Worm (Caenorhabditis elegans) whole organism, young adult: Measurements from ENCODE around the gene vps-53.

ENCODE experiments used
- B0035.1 ChIP-seq: sonication (generic microtip); optimal IDR thresholded peaks from 2 replicates; lab custom pipeline; 2016; ENCODE audit warnings: missing genetic modification characterization, mild to moderate bottlenecking, missing compliant biosample characterization, missing genotype, missing genetic modification reagents
- B0261.1 ChIP-seq: sonication (generic microtip); optimal IDR thresholded peaks from 2 replicates; lab custom pipeline; 2016; ENCODE audit warnings: mild to moderate bottlenecking, missing genetic modification characterization, moderate library complexity, missing compliant biosample characterization
- C17E4.6 ChIP-seq: fragments of 200-800 bp; sonication (Bioruptor generic); IDR thresholded peaks from 2 replicates; pipeline ENCODE4 v1.3.6; 2022; ENCODE audit warnings: missing genetic modification reagents, missing genetic modification characterization, missing compliant biosample characterization
- F22D6.2 ChIP-seq: sonication (generic microtip); optimal IDR thresholded peaks from 2 replicates; lab custom pipeline; 2016; ENCODE audit warnings: mild to moderate bottlenecking, missing genetic modification characterization, missing compliant biosample characterization
- F23B12.7 ChIP-seq: sonication (generic microtip); optimal IDR thresholded peaks from 2 replicates; lab custom pipeline; 2017; ENCODE audit warnings: missing genetic modification characterization, mild to moderate bottlenecking, missing compliant biosample characterization, antibody characterized with exemption, moderate library complexity; ENCODE audit not compliant: insufficient read depth
- F52B5.7 ChIP-seq: sonication (generic microtip); optimal IDR thresholded peaks from 2 replicates; lab custom pipeline; 2016; ENCODE audit warnings: mild to moderate bottlenecking, missing genetic modification characterization, missing compliant biosample characterization
- F55B11.4 ChIP-seq: sonication (generic microtip); optimal IDR thresholded peaks from 2 replicates; lab custom pipeline; 2016; ENCODE audit warnings: missing compliant biosample characterization, missing genetic modification characterization, borderline replicate concordance; ENCODE audit not compliant: insufficient read depth
- Y67H2A.10 ChIP-seq: fragments of 200-800 bp; sonication (Bioruptor generic); conservative IDR thresholded peaks from 2 replicates; pipeline ENCODE4 v1.3.6; 2022; ENCODE audit warnings: missing genetic modification reagents, missing genetic modification characterization, missing compliant biosample characterization
- akir-1 ChIP-seq: fragments of 200-800 bp; sonication (Bioruptor generic); optimal IDR thresholded peaks from 2 replicates; lab custom pipeline; 2018; ENCODE audit warnings: mild to moderate bottlenecking, missing genetic modification characterization, moderate library complexity, missing compliant biosample characterization
- ama-1 ChIP-seq, 3 experiments: fragments of 150-350 bp in 1 of 3; sonication (generic microtip) in 2 of 3; optimal IDR thresholded peaks; 2 replicates each; lab custom pipeline; 2014 to 2018; ENCODE audit warnings: missing biosample characterization in 2 of 3, missing genetic modification characterization in 2 of 3, missing genetic modification reagents in 2 of 3
- aptf-2 ChIP-seq: fragments of 200-800 bp; sonication (Bioruptor generic); conservative IDR thresholded peaks from 2 replicates; pipeline ENCODE4 v1.3.6; 2022; ENCODE audit warnings: missing genetic modification reagents, missing genetic modification characterization, missing compliant biosample characterization
- atf-7 ChIP-seq: sonication (generic microtip); optimal IDR thresholded peaks from 2 replicates; lab custom pipeline; 2017; ENCODE audit warnings: mild to moderate bottlenecking, missing genetic modification characterization, missing compliant biosample characterization
- athp-1 ChIP-seq: sonication (generic microtip); optimal IDR thresholded peaks from 2 replicates; lab custom pipeline; 2017; ENCODE audit warnings: mild to moderate bottlenecking, missing genetic modification characterization, missing compliant biosample characterization
- attf-5 ChIP-seq: fragments of 200-800 bp; sonication (Bioruptor generic); optimal IDR thresholded peaks from 2 replicates; lab custom pipeline; 2018; ENCODE audit warnings: mild to moderate bottlenecking, missing genetic modification characterization, missing compliant biosample characterization
- bed-1 ChIP-seq: fragments of 200-800 bp; sonication (Bioruptor generic); IDR thresholded peaks from 2 replicates; pipeline ENCODE4 v1.3.6; 2022; ENCODE audit warnings: missing genetic modification reagents, missing genetic modification characterization, missing compliant biosample characterization
- ccch-3 ChIP-seq: fragments of 200-800 bp; sonication (Bioruptor generic); optimal IDR thresholded peaks from 2 replicates; lab custom pipeline; 2018; ENCODE audit warnings: mild to moderate bottlenecking, missing genetic modification characterization, missing compliant biosample characterization
- cebp-1 ChIP-seq, 2 experiments: fragments of 200-800 bp in 1 of 2; sonication (Bioruptor generic) in 1 of 2; sonication (generic microtip) in 1 of 2; IDR thresholded peaks in 1 of 2; optimal IDR thresholded peaks in 1 of 2; 2 replicates each; pipeline versions ENCODE4 v1.3.6 to Lab custom; 2017 to 2022; ENCODE audit warnings: missing compliant biosample characterization in 2 of 2, missing genetic modification characterization in 2 of 2, mild to moderate bottlenecking in 1 of 2, missing genetic modification reagents in 1 of 2, moderate library complexity in 1 of 2
- ceh-40 ChIP-seq: fragments of 200-800 bp; sonication (Bioruptor generic); IDR thresholded peaks from 2 replicates; pipeline ENCODE4 v1.3.6; 2022; ENCODE audit warnings: missing genetic modification characterization, missing compliant biosample characterization
- ceh-79 ChIP-seq: sonication (generic microtip); optimal IDR thresholded peaks from 2 replicates; lab custom pipeline; 2017; ENCODE audit warnings: mild to moderate bottlenecking, missing genetic modification characterization, missing compliant biosample characterization
- chd-7 ChIP-seq: sonication (generic microtip); optimal IDR thresholded peaks from 2 replicates; lab custom pipeline; 2016; ENCODE audit warnings: mild to moderate bottlenecking, missing genetic modification characterization, moderate library complexity, missing compliant biosample characterization
- dox-1 ChIP-seq: fragments of 200-800 bp; sonication (Bioruptor generic); IDR thresholded peaks from 2 replicates; pipeline ENCODE4 v1.3.6; 2022; ENCODE audit warnings: missing genetic modification reagents, missing genetic modification characterization, missing compliant biosample characterization
- efl-1 ChIP-seq: fragments of 150-350 bp; optimal IDR thresholded peaks from 2 replicates; lab custom pipeline; 2014; ENCODE audit warnings: missing biosample characterization, missing genetic modification reagents, missing genetic modification characterization
- ekl-4 ChIP-seq: fragments of 200-800 bp; sonication (Bioruptor generic); IDR thresholded peaks from 2 replicates; pipeline ENCODE4 v1.3.6; 2022; ENCODE audit warnings: missing genetic modification reagents, missing genetic modification characterization, missing compliant biosample characterization
- fkh-3 ChIP-seq: sonication (generic microtip); optimal IDR thresholded peaks from 2 replicates; lab custom pipeline; 2016; ENCODE audit warnings: mild to moderate bottlenecking, missing genetic modification characterization, missing compliant biosample characterization
- gei-17 ChIP-seq: fragments of 200-800 bp; sonication (Bioruptor generic); optimal IDR thresholded peaks from 2 replicates; lab custom pipeline; 2018; ENCODE audit warnings: mild to moderate bottlenecking, missing genetic modification characterization, missing compliant biosample characterization
- him-1 ChIP-seq: sonication (generic microtip); optimal IDR thresholded peaks from 2 replicates; lab custom pipeline; 2016; ENCODE audit warnings: missing genotype, missing genetic modification reagents, missing genetic modification characterization, missing compliant biosample characterization
- hlh-12 ChIP-seq: sonication (generic microtip); optimal IDR thresholded peaks from 2 replicates; lab custom pipeline; 2016; ENCODE audit warnings: missing genetic modification characterization, missing compliant biosample characterization
- lag-1 ChIP-seq: fragments of 200-800 bp; sonication (Bioruptor generic); IDR thresholded peaks from 2 replicates; pipeline ENCODE4 v1.3.6; 2022; ENCODE audit warnings: missing genetic modification reagents, missing genetic modification characterization, missing compliant biosample characterization
- lin-35 ChIP-seq, 3 experiments: fragments of 150-350 bp in 2 of 3; sonication (generic microtip) in 1 of 3; optimal IDR thresholded peaks; 2 replicates each; lab custom pipeline; 2014 to 2018; ENCODE audit warnings: missing biosample characterization in 3 of 3, missing genetic modification characterization in 3 of 3, missing genetic modification reagents in 3 of 3
- lsy-27 ChIP-seq: sonication (generic microtip); optimal IDR thresholded peaks from 2 replicates; lab custom pipeline; 2017; ENCODE audit warnings: missing genetic modification characterization, mild to moderate bottlenecking, missing compliant biosample characterization, antibody characterized with exemption, missing genotype, borderline replicate concordance; ENCODE audit not compliant: insufficient read depth
- madf-3 ChIP-seq: fragments of 200-800 bp; sonication (Bioruptor generic); IDR thresholded peaks from 2 replicates; pipeline ENCODE4 v1.3.6; 2022; ENCODE audit warnings: missing genetic modification reagents, missing genetic modification characterization, missing compliant biosample characterization
- nfya-2 ChIP-seq: fragments of 200-800 bp; sonication (Bioruptor generic); IDR thresholded peaks from 2 replicates; pipeline ENCODE4 v1.3.6; 2022; ENCODE audit warnings: missing genetic modification reagents, missing genetic modification characterization, missing compliant biosample characterization
- nhr-90 ChIP-seq: sonication (generic microtip); optimal IDR thresholded peaks from 2 replicates; lab custom pipeline; 2016; ENCODE audit warnings: missing genotype, mild to moderate bottlenecking, missing genetic modification characterization, missing compliant biosample characterization
- sea-2 ChIP-seq: fragments of 200-800 bp; sonication (Bioruptor generic); IDR thresholded peaks from 2 replicates; pipeline ENCODE4 v1.3.6; 2022; ENCODE audit warnings: missing genetic modification characterization, missing compliant biosample characterization
- snpc-1.1 ChIP-seq: sonication (generic microtip); optimal IDR thresholded peaks from 2 replicates; lab custom pipeline; 2017; ENCODE audit warnings: missing genetic modification characterization, mild to moderate bottlenecking, missing compliant biosample characterization, antibody characterized with exemption, moderate library complexity, missing genotype, missing genetic modification reagents; ENCODE audit not compliant: insufficient read depth
- snpc-3.4 ChIP-seq: sonication (generic microtip); optimal IDR thresholded peaks from 2 replicates; lab custom pipeline; 2017; ENCODE audit warnings: missing genetic modification characterization, mild to moderate bottlenecking, missing compliant biosample characterization, antibody characterized with exemption, moderate library complexity, missing genotype, missing genetic modification reagents
- somi-1 ChIP-seq: fragments of 200-800 bp; sonication (Bioruptor generic); optimal IDR thresholded peaks from 2 replicates; lab custom pipeline; 2018; ENCODE audit warnings: mild to moderate bottlenecking, missing genetic modification characterization, missing compliant biosample characterization
- xnd-1 ChIP-seq: sonication (generic microtip); optimal IDR thresholded peaks from 2 replicates; lab custom pipeline; 2016; ENCODE audit warnings: missing genotype, missing genetic modification reagents, missing genetic modification characterization, missing compliant biosample characterization
- zfh-2 ChIP-seq: fragments of 200-800 bp; sonication (Bioruptor generic); conservative IDR thresholded peaks from 2 replicates; pipeline ENCODE4 v1.3.6; 2022; ENCODE audit warnings: missing genetic modification reagents, missing genetic modification characterization, missing compliant biosample characterization
- zim-3 ChIP-seq: sonication (generic microtip); optimal IDR thresholded peaks from 2 replicates; lab custom pipeline; 2017; ENCODE audit warnings: mild to moderate bottlenecking, missing genetic modification characterization, moderate library complexity, missing compliant biosample characterization
- ztf-22 ChIP-seq: fragments of 200-800 bp; sonication (Bioruptor generic); optimal IDR thresholded peaks from 2 replicates; lab custom pipeline; 2018; ENCODE audit warnings: mild to moderate bottlenecking, missing genetic modification characterization, moderate library complexity, missing compliant biosample characterization
- ztf-25 ChIP-seq: fragments of 200-800 bp; sonication (Bioruptor generic); IDR thresholded peaks from 2 replicates; pipeline ENCODE4 v1.3.6; 2022; ENCODE audit warnings: missing genetic modification reagents, missing genetic modification characterization, missing compliant biosample characterization
- ztf-26 ChIP-seq: sonication (generic microtip); optimal IDR thresholded peaks from 2 replicates; lab custom pipeline; 2017; ENCODE audit warnings: missing genetic modification characterization, missing compliant biosample characterization
- ztf-28 ChIP-seq: fragments of 200-800 bp; sonication (Bioruptor generic); IDR thresholded peaks from 2 replicates; pipeline ENCODE4 v1.3.6; 2022; ENCODE audit warnings: missing genetic modification reagents, missing genetic modification characterization, missing compliant biosample characterization
- ztf-3 ChIP-seq: fragments of 200-800 bp; sonication (Bioruptor generic); optimal IDR thresholded peaks from 2 replicates; lab custom pipeline; 2018; ENCODE audit warnings: mild to moderate bottlenecking, missing genetic modification characterization, missing compliant biosample characterization
- ztf-6 ChIP-seq: fragments of 200-800 bp; sonication (Bioruptor generic); IDR thresholded peaks from 2 replicates; pipeline ENCODE4 v1.3.6; 2022; ENCODE audit warnings: missing genetic modification reagents, missing genetic modification characterization, missing compliant biosample characterization

The vps-53 gene

DNA sequence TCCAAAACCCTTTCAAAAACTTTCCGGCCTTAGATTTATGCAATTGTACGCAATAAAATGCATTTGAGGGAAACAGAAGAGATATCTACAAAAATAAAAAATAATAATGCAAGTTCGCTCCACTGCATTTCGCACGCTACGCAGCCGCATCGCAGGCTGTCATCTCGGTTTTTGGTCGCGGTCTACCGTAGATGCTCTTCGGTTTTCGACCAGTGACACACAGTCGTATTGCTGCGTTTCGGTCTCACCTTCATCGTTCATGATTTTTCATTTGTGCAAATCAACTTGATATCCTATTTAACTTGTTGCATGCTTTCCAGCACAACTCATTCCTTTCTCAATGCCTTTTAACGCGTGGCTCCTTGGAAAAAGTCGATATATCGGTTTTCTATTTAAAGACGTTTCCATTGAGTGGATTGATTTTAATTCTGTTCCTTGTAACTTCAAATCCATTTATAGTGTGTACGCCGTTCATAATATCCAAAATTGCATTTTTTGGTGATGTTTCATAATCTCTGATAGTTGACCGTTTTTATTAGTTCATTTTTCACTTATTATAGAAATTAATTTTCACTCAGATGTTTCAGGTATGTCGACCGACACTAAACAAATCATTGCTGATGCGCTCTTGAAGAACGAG lies 23.5 kb upstream of the vps-53 start, which contains the start of gene vha-1 (continued):
- peak; percentile 93 for TF ChIP-seq Y67H2A.10
- peak; percentile 55; the same call in 1 of the 2 replicates for TF ChIP-seq zfh-2
- peak; percentile 27 for TF ChIP-seq efl-1 (GFP tag; lab: Kevin White, UChicago)
- TF ChIP-seq lin-35 (GFP tag; optimal IDR thresholded peaks at IDR 0.05; lab: Kevin White, UChicago), result peak in 1 of 3 experiments; percentile 55
- TF ChIP-seq him-1, result no peak
- no peak for TF ChIP-seq sea-2 (GFP tag; lab: Robert Waterston, UW)
- no peak for TF ChIP-seq nfya-2 (GFP tag; lab: Robert Waterston, UW)
- TF ChIP-seq somi-1, result peak; percentile 31
- no peak for TF ChIP-seq hlh-12 (tag; lab: Kevin White, UChicago)
- no peak for TF ChIP-seq bed-1 (GFP tag; lab: Robert Waterston, UW)
- no peak for TF ChIP-seq zim-3
- peak; percentile 67 for TF ChIP-seq ztf-26 (tag; lab: Kevin White, UChicago)
- no peak for TF ChIP-seq lag-1 (GFP tag; lab: Robert Waterston, UW)
- TF ChIP-seq ccch-3 (GFP tag; lab: Kevin White, UChicago), result no peak
- TF ChIP-seq ztf-22, result no peak
- TF ChIP-seq F23B12.7, result peak; percentile 54
- no peak for TF ChIP-seq snpc-3.4 (tag; lab: Kevin White, UChicago)
- no peak for TF ChIP-seq aptf-2 (GFP tag; lab: Robert Waterston, UW)
- TF ChIP-seq atf-7 (tag; lab: Kevin White, UChicago), result peak; percentile 8
- no peak for TF ChIP-seq akir-1 (GFP tag; lab: Kevin White, UChicago)
- peak; percentile 95 for TF ChIP-seq attf-5 (GFP tag; lab: Kevin White, UChicago)
- peak; percentile 76 for TF ChIP-seq nhr-90 (tag; lab: Kevin White, UChicago)
- TF ChIP-seq chd-7, result no peak
- no peak for TF ChIP-seq B0261.1 (tag; lab: Kevin White, UChicago)
- TF ChIP-seq F55B11.4 (tag; lab: Kevin White, UChicago), result no peak
- no peak for TF ChIP-seq xnd-1 (tag; lab: Kevin White, UChicago)
- no peak for TF ChIP-seq ztf-25 (GFP tag; lab: Robert Waterston, UW)
- no peak for TF ChIP-seq B0035.1
- peak; percentile 97 for TF ChIP-seq ekl-4 (GFP tag; lab: Robert Waterston, UW)
- no peak for TF ChIP-seq C17E4.6
- no peak for TF ChIP-seq ztf-28 (GFP tag; lab: Robert Waterston, UW)
- TF ChIP-seq ama-1 (optimal IDR thresholded peaks at IDR 0.05; lab: Kevin White, UChicago), result peak; percentile 55
- peak in 1 of 2 experiments; percentile 4 for TF ChIP-seq ama-1 (GFP tag; optimal IDR thresholded peaks at IDR 0.05; lab: Kevin White, UChicago)
- TF ChIP-seq fkh-3 (tag; lab: Kevin White, UChicago), result no peak
- TF ChIP-seq ceh-40 (GFP tag; lab: Robert Waterston, UW), result no peak
- peak; percentile 43 for TF ChIP-seq lsy-27 (tag; lab: Kevin White, UChicago)
- TF ChIP-seq ztf-6, result 0 out of 2 replicates have a peak, but pooled peaks have one; percentile 45
- TF ChIP-seq dox-1 (GFP tag; lab: Robert Waterston, UW), result peak; percentile 88
- TF ChIP-seq ztf-3 (GFP tag; lab: Kevin White, UChicago), result no peak
- TF ChIP-seq athp-1, result peak; percentile 61
- TF ChIP-seq ceh-79 (tag; lab: Kevin White, UChicago), result no peak
- TF ChIP-seq F22D6.2 (tag; lab: Kevin White, UChicago), result no peak
- no peak for TF ChIP-seq F52B5.7 (tag; lab: Kevin White, UChicago)
- no peak for TF ChIP-seq snpc-1.1 (tag; lab: Kevin White, UChicago)
- 0 out of 2 replicates have a peak, but pooled peaks have one; percentile 38 for TF ChIP-seq cebp-1 (GFP tag; IDR thresholded peaks at IDR 0.05; lab: Robert Waterston, UW)
- TF ChIP-seq cebp-1 (tag; optimal IDR thresholded peaks at IDR 0.05; lab: Kevin White, UChicago), result peak; percentile 74
- peak; percentile 100 for TF ChIP-seq madf-3 (GFP tag; lab: Robert Waterston, UW)
- TF ChIP-seq gei-17 (GFP tag; lab: Kevin White, UChicago), result no peak
